Fruit fly (Drosophila melanogaster): Measurements from ENCODE around the gene CG14856.
A peak's percentile ranks its signal among the peaks of the same experiment; 100 is the strongest.

CG14856 gene

dm6 chr3R:14798626-14799258 is at the start of gene CG14856:
TSS of gene CG14856 (plus strand) at chr3R:14798986.
- no peak for TF ChIP-seq EcR (GFP tag; optimal IDR thresholded peaks at IDR 0.05)
- TF ChIP-seq CG8478 (optimal IDR thresholded peaks at IDR 0.05), result no peak
- no peak for TF ChIP-seq pan (optimal IDR thresholded peaks at IDR 0.05)
- no peak for TF ChIP-seq usp (GFP tag; optimal IDR thresholded peaks at IDR 0.05)
- TF ChIP-seq Dll (optimal IDR thresholded peaks at IDR 0.05), result no peak
- TF ChIP-seq psq (optimal IDR thresholded peaks at IDR 0.05), result no peak

DNA sequence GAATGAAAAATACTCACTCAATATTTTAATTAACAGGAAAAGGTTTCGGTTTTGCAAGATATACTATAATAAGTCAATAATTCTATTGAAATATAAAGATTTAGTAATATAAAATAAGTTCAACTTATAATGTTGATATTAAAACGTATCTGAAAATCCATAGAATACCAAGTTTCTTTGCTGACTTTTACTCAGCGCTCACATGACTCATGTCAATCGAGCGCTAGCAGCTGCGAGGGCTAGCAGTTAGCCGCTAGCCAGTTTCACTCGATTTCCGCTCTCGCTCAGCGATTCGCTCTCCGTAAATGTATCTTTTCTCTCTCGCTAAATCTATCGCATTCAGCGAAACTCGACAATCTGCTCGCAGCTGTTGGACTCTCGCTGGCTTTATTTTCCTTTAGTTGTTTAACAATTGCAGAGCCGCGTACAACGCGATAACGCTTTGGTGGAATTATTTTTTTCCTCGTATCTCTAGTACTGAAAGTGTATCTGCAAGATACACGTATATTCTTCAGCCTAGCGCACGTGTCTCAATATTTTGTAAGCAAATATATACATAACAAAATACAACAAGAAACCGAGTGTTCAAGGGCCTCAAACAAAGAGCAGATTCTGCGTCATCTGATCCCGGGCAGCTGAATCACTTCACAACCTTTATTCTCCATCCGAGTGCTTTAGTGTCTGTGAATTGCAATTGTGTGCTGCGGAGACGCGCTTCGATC is 49.5 kb upstream of the CG14856 start:
- no peak for TF ChIP-seq CG8478 (optimal IDR thresholded peaks at IDR 0.05)
- no peak for TF ChIP-seq usp (GFP tag; optimal IDR thresholded peaks at IDR 0.05)
- TF ChIP-seq psq (optimal IDR thresholded peaks at IDR 0.05), result no peak
- TF ChIP-seq pan (optimal IDR thresholded peaks at IDR 0.05), result no peak
- no peak for TF ChIP-seq EcR (GFP tag; optimal IDR thresholded peaks at IDR 0.05)
- no peak for TF ChIP-seq Dll (optimal IDR thresholded peaks at IDR 0.05)

DNA sequence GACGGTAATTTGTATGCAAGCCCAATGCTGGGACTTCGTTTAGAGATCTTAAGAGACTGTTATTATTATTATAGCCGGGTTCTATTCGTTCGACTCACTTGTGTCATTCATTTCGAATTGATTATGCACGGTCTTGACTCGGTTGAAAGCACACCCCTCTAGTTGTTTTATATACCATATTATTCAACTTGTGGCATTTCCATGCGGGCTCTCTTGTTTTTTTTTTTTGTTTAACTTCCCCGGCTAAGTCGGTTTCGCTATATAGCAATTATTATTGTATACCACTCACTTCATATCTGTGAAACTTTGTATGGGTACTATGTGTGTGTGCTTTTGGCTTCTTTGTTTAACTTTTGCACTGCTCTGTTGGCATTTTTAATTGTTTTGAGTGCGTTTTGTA is 47.8 kb upstream of the CG14856 start, which contains the start of gene smp-30:
Gene smp-30 (minus strand): TSS at position 224 of the 400 bp plus-strand sequence.
- no peak for TF ChIP-seq CG8478 (optimal IDR thresholded peaks at IDR 0.05)

dm6 chr3R:14754360-14754759 is 44.4 kb upstream of the CG14856 start, which contains the start of gene CG7362:
TSS of gene CG7362 (minus strand) at chr3R:14754460.
- TF ChIP-seq pan (optimal IDR thresholded peaks at IDR 0.05), result no peak
- no peak for TF ChIP-seq psq (optimal IDR thresholded peaks at IDR 0.05)
- TF ChIP-seq usp (GFP tag; optimal IDR thresholded peaks at IDR 0.05), result no peak
- TF ChIP-seq EcR (GFP tag; optimal IDR thresholded peaks at IDR 0.05), result no peak
- TF ChIP-seq CG8478 (optimal IDR thresholded peaks at IDR 0.05), result no peak

DNA sequence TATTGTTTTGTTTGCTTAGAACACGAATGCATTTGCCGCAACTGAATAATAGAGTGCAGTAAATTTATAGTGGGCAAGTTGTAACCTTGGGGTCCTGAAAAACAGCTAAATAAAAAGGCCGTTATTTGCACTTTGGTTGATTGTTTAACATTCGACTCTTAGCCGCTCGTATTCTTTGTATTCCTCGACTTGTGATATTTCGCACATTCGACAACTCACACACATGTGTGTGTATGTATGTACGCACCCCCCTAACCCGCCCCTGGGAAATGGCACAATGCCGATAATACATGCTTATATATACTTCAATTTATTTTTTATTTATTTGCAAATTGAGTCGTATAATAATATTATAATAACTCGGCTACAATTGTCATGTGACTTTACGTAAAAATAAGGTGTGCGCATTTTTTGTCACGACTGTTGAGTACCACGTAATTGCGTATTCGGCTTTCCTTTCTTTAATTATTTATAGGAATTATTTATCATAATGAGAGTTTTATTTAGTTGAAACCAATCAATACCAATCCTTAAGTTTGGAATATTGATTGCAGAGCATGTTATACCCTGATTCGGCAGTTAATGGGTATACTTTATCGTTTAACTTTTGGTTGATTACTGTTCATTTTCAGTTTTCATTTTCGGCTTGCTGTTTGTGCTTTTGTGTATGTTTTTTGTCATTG is 43.8 kb upstream of the CG14856 start:
- TF ChIP-seq pan (optimal IDR thresholded peaks at IDR 0.05) (peak; percentile 83), CG8478 (optimal IDR thresholded peaks at IDR 0.05) (no peak), usp (GFP tag; optimal IDR thresholded peaks at IDR 0.05) (no peak), psq (optimal IDR thresholded peaks at IDR 0.05) (no peak), EcR (GFP tag; optimal IDR thresholded peaks at IDR 0.05) (no peak)

dm6 chr3R:14756040-14756439 is 42.7 kb upstream of the CG14856 start:
- TF ChIP-seq CG8478 (optimal IDR thresholded peaks at IDR 0.05) (no peak), Dll (optimal IDR thresholded peaks at IDR 0.05) (no peak), psq (optimal IDR thresholded peaks at IDR 0.05) (no peak)

DNA sequence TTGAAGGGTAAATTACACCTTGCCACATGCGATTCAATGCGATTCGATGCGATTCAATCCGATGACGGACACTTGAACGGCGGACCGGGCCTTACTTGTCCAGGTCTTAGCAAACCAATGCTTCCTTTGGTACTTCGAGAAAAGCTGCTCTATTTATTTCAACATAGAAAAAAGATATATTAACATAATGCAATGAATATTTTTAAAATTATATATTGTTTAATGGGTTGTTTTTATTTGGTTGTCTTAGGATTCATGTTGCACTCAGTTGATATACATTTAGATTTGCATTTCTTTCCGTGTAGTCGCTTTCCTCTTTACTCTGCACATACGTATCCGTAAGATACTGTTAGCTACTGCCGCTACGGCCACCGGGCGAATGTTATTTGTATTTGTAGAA is 40.5 kb upstream of the CG14856 start:
- TF ChIP-seq Dll (optimal IDR thresholded peaks at IDR 0.05) (no peak), CG8478 (optimal IDR thresholded peaks at IDR 0.05) (no peak), usp (GFP tag; optimal IDR thresholded peaks at IDR 0.05) (no peak), pan (optimal IDR thresholded peaks at IDR 0.05) (no peak), psq (optimal IDR thresholded peaks at IDR 0.05) (no peak), EcR (GFP tag; optimal IDR thresholded peaks at IDR 0.05) (no peak)

DNA sequence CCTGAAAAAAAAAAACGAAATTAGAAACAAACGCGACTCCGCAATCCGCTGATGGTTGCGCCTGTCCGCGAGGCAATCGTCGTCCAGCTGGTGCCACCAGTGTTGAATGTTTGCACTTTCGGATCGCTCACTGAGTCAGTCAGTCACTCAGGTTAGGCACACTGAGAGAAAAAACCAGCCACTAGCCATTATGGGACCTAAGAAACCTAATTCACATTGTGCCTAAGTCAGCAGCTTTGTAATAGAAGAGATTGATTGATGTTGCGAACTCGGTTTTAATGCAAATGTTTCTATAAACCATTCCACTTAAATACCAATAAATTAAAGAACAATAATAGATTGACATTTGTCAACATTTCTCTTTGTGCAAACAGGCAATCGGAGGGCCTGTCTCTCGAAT is 37.7 kb upstream of the CG14856 start:
- no peak for TF ChIP-seq EcR (GFP tag; optimal IDR thresholded peaks at IDR 0.05)
- TF ChIP-seq psq (optimal IDR thresholded peaks at IDR 0.05), result no peak
- TF ChIP-seq usp (GFP tag; optimal IDR thresholded peaks at IDR 0.05), result no peak
- no peak for TF ChIP-seq CG8478 (optimal IDR thresholded peaks at IDR 0.05)
- TF ChIP-seq pan (optimal IDR thresholded peaks at IDR 0.05), result no peak
- TF ChIP-seq Dll (optimal IDR thresholded peaks at IDR 0.05), result no peak

DNA sequence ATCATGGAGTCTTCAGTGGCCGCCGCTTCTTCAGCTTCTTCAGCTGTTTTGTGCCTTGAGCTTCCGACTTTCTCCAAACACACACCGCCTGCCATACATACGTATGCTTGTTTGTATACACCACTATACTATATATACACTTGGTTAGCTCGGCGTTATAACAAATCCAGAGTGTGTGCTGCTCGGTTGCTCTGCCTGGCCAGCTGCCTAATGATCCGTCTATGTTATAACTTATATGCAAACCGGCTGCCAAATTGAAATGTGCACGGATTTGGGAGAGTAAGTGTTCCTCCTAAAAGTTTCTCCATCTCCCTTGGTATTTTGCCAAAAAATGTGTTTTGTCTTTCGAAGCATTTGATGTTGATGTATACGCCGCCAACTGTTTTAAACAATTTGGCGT is 35.3 kb upstream of the CG14856 start:
- TF ChIP-seq CG8478 (optimal IDR thresholded peaks at IDR 0.05) (no peak), psq (optimal IDR thresholded peaks at IDR 0.05) (no peak), EcR (GFP tag; optimal IDR thresholded peaks at IDR 0.05) (no peak), usp (GFP tag; optimal IDR thresholded peaks at IDR 0.05) (no peak), Dll (optimal IDR thresholded peaks at IDR 0.05) (no peak)

dm6 chr3R:14764131-14764530 is 34.7 kb upstream of the CG14856 start:
- TF ChIP-seq CG8478 (optimal IDR thresholded peaks at IDR 0.05) (no peak), usp (GFP tag; optimal IDR thresholded peaks at IDR 0.05) (no peak), EcR (GFP tag; optimal IDR thresholded peaks at IDR 0.05) (no peak), psq (optimal IDR thresholded peaks at IDR 0.05) (no peak)

DNA sequence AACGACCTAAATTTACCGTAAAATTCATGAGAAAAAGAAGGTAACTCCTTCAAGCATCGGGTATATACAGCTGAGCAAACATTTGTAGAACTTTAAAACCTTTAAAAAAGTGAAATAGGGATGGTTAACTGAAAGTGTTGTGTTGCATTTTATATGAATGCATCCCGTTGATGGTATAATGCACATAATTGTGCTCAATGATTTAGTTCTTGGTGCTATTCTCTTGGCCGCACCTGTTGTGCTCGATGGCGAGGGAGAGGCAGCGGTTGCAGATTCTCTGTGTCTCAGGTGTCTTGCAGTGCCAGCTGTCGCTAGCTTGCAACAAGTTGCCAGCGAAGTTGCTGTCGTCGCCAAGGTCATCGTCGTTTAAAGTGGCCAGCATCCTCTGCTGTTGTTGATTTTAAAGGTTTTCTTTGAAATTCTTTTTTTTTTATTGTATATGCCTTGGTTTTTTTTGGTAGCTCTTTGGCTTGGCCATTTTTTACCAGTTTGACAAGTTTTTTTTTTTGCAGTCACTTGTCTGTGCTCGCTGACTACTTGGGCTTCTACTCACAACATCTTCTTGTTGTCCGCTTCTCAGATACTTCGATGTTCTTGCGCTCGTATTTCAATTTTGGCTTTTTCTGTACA is 33.3 kb upstream of the CG14856 start:
- no peak for TF ChIP-seq usp (GFP tag; optimal IDR thresholded peaks at IDR 0.05)
- no peak for TF ChIP-seq psq (optimal IDR thresholded peaks at IDR 0.05)

dm6 chr3R:14766439-14767025 is 32.3 kb upstream of the CG14856 start:
- no peak for TF ChIP-seq Dll (optimal IDR thresholded peaks at IDR 0.05)
- no peak for TF ChIP-seq CG8478 (optimal IDR thresholded peaks at IDR 0.05)
- no peak for TF ChIP-seq psq (optimal IDR thresholded peaks at IDR 0.05)
- no peak for TF ChIP-seq EcR (GFP tag; optimal IDR thresholded peaks at IDR 0.05)
- TF ChIP-seq pan (optimal IDR thresholded peaks at IDR 0.05), result no peak
- no peak for TF ChIP-seq usp (GFP tag; optimal IDR thresholded peaks at IDR 0.05)

Data from whole organism.